Worm (Caenorhabditis elegans) whole organism, midembryonic: Measurements from ENCODE around the gene F58B4.5.

Source experiments
- T22C8.4 ChIP-seq: fragments of 200-800 bp; sonication (Bioruptor generic); IDR thresholded peaks from 2 replicates; pipeline ENCODE4 v1.3.6; 2022; ENCODE audit warnings: missing genetic modification characterization, missing compliant biosample characterization
- cog-1 ChIP-seq: sonication (generic microtip); optimal IDR thresholded peaks from 2 replicates; lab custom pipeline; 2016; ENCODE audit warnings: missing genetic modification characterization, missing compliant biosample characterization
- flt-1 ChIP-seq: fragments of 200-800 bp; sonication (Bioruptor generic); IDR thresholded peaks from 2 replicates; pipeline ENCODE4 v1.3.6; 2022; ENCODE audit warnings: missing genetic modification characterization, missing compliant biosample characterization
- klf-2 ChIP-seq: fragments of 200-800 bp; sonication (Bioruptor generic); conservative IDR thresholded peaks from 2 replicates; pipeline ENCODE4 v1.3.6; 2022; ENCODE audit warnings: missing genetic modification reagents, missing genetic modification characterization, missing compliant biosample characterization
- med-1 ChIP-seq: sonication (generic microtip); optimal IDR thresholded peaks from 2 replicates; lab custom pipeline; 2017; ENCODE audit warnings: missing genetic modification characterization, mild to moderate bottlenecking, missing compliant biosample characterization, antibody characterized with exemption, missing genetic modification reagents; ENCODE audit not compliant: insufficient read depth
- ztf-23 ChIP-seq: fragments of 200-800 bp; sonication (Bioruptor generic); IDR thresholded peaks from 2 replicates; pipeline ENCODE4 v1.3.6; 2022; ENCODE audit warnings: missing genetic modification reagents, missing genetic modification characterization, missing compliant biosample characterization
- ztf-29 ChIP-seq: fragments of 200-800 bp; sonication (Bioruptor generic); IDR thresholded peaks from 2 replicates; pipeline ENCODE4 v1.3.6; 2022; ENCODE audit warnings: missing genetic modification reagents, missing genetic modification characterization, missing compliant biosample characterization

ce11 chrV:10909959-10910358 lies 22.5 kb upstream of the F58B4.5 start:
- TF ChIP-seq med-1 (no peak), klf-2 (GFP tag; lab: Robert Waterston, UW) (no peak), flt-1 (GFP tag; lab: Robert Waterston, UW) (no peak), T22C8.4 (no peak), ztf-29 (GFP tag; lab: Robert Waterston, UW) (no peak), ztf-23 (GFP tag; lab: Robert Waterston, UW) (no peak), cog-1 (tag; lab: Kevin White, UChicago) (no peak)
